Fruit fly (Drosophila melanogaster): ENCODE data around the gene SLIRP1.

The SLIRP1 gene

DNA sequence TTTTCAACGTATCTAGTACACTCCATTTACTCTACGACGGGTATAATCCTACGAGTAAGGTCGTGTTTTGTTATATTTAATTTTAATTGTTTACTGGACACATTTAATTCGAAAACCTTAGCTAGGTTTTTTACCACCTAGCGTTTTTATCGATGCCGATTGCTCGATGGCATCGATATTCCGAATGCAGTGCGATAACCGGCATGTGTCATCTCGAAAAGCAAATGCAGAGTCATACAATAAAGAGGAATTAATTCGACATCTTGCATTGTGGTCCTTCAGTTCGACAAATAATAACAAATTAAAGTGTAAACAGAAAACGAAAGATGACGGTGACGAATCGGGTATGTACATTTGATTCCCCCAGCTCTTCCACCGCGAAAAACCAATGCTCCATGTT is 3.2 kb downstream of the SLIRP1 start, which contains the start of gene Rpt6 (continued):
- TF ChIP-seq Dref (GFP tag; IDR thresholded peaks at IDR 0.05) (peak; percentile 95), CG10267 (tag; optimal IDR thresholded peaks at IDR 0.05) (peak; percentile 27), bowl (GFP tag; IDR thresholded peaks at IDR 0.05) (no peak), CG32772 (GFP tag; IDR thresholded peaks at IDR 0.05) (no peak), CG30020 (tag; optimal IDR thresholded peaks at IDR 0.05) (peak; percentile 10), CG2202 (tag; optimal IDR thresholded peaks at IDR 0.05) (no peak), scrt (GFP tag; optimal IDR thresholded peaks at IDR 0.05) (no peak), abd-A (tag; optimal IDR thresholded peaks at IDR 0.05) (no peak), CG14667 (GFP tag; IDR thresholded peaks at IDR 0.05) (no peak), ato (GFP tag; IDR thresholded peaks at IDR 0.05; ENCODE audit: partially characterized antibody) (peak; percentile 56; the same call in 1 of the 2 replicates), gfzf (GFP tag; optimal IDR thresholded peaks at IDR 0.05) (peak; percentile 43), HLH4C (GFP tag; IDR thresholded peaks at IDR 0.05; ENCODE audit: partially characterized antibody) (peak; percentile 80), CG33213 (GFP tag; optimal IDR thresholded peaks at IDR 0.05) (peak; percentile 20), dm (GFP tag; optimal IDR thresholded peaks at IDR 0.05) (no peak), CG2129 (GFP tag; IDR thresholded peaks at IDR 0.05; ENCODE audit: partially characterized antibody) (0 out of 2 replicates have a peak, but pooled peaks have one; percentile 26), CG6854 (GFP tag; optimal IDR thresholded peaks at IDR 0.05) (no peak), CoRest (tag; optimal IDR thresholded peaks at IDR 0.05) (peak; percentile 13), Med (GFP tag) (peak; percentile 84), gce (GFP tag; IDR thresholded peaks at IDR 0.05) (no peak), slbo (GFP tag; IDR thresholded peaks at IDR 0.05) (0 out of 2 replicates have a peak, but pooled peaks have one; percentile 4), oc (tag; optimal IDR thresholded peaks at IDR 0.05) (no peak), CG8924 (tag; optimal IDR thresholded peaks at IDR 0.05) (peak; percentile 4), nerfin-2 (GFP tag; IDR thresholded peaks at IDR 0.05; ENCODE audit: partially characterized antibody) (peak; percentile 59; the same call in 1 of the 2 replicates), amos (GFP tag; IDR thresholded peaks at IDR 0.05; ENCODE audit: partially characterized antibody) (peak; percentile 81), CG15514 (GFP tag; optimal IDR thresholded peaks at IDR 0.05) (peak; percentile 50), nmo (GFP tag; optimal IDR thresholded peaks at IDR 0.05) (peak; percentile 31), grau (tag; optimal IDR thresholded peaks at IDR 0.05) (no peak), Doc3 (GFP tag; IDR thresholded peaks at IDR 0.05; ENCODE audit: partially characterized antibody) (peak; percentile 46; the same call in 1 of the 3 replicates), Stat92E (GFP tag; optimal IDR thresholded peaks at IDR 0.05) (peak in 1 of 3 experiments; percentile 15), Jarid2 (GFP tag; optimal IDR thresholded peaks at IDR 0.05) (no peak), CG2120 (GFP tag; optimal IDR thresholded peaks at IDR 0.05) (peak; percentile 23), CG14860 (GFP tag; IDR thresholded peaks at IDR 0.05; ENCODE audit: partially characterized antibody) (peak; percentile 60; the same call in 2 of the 3 replicates), CG10431 (GFP tag; optimal IDR thresholded peaks at IDR 0.05) (no peak), CG4360 (GFP tag; IDR thresholded peaks at IDR 0.05) (no peak), CG6791 (GFP tag; IDR thresholded peaks at IDR 0.05; ENCODE audit: partially characterized antibody) (peak; percentile 86), CG7372 (GFP tag; IDR thresholded peaks at IDR 0.05) (no peak), MTF-1 (GFP tag; optimal IDR thresholded peaks at IDR 0.05; ENCODE audit: borderline replicate concordance) (no peak), en (GFP tag; optimal IDR thresholded peaks at IDR 0.05) (no peak), CG17802 (tag; optimal IDR thresholded peaks at IDR 0.05) (no peak), Neu2 (GFP tag; optimal IDR thresholded peaks at IDR 0.05; ENCODE audit: borderline replicate concordance) (no peak), Ets97D (GFP tag; optimal IDR thresholded peaks at IDR 0.05) (peak; percentile 39), CG4282 (GFP tag; optimal IDR thresholded peaks at IDR 0.05) (no peak), CG4707 (GFP tag; optimal IDR thresholded peaks at IDR 0.05) (no peak), NfI (GFP tag; optimal IDR thresholded peaks at IDR 0.05) (no peak), Atf3 (GFP tag; optimal IDR thresholded peaks at IDR 0.05) (no peak)

All from whole organism, embryonic.